Fruit fly (Drosophila melanogaster) whole organism, embryonic: ENCODE data around the gene Cpr78E.

Source experiments
- Xbp1 ChIP-seq: fragments of 200-800 bp; sonication (Bioruptor generic); optimal IDR thresholded peaks from 3 replicates; lab custom pipeline; 2016; ENCODE audit warnings: missing biosample characterization, mild to moderate bottlenecking, missing genetic modification characterization
- phol ChIP-seq: fragments of 200-800 bp; sonication (Bioruptor generic); optimal IDR thresholded peaks from 3 replicates; lab custom pipeline; 2018; ENCODE audit warnings: missing biosample characterization, mild to moderate bottlenecking, missing genetic modification characterization, moderate library complexity
- tio ChIP-seq: fragments of 200-800 bp; sonication (Bioruptor generic); optimal IDR thresholded peaks from 2 replicates; lab custom pipeline; 2017; ENCODE audit warnings: missing biosample characterization, missing genetic modification characterization, inconsistent platforms

DNA sequence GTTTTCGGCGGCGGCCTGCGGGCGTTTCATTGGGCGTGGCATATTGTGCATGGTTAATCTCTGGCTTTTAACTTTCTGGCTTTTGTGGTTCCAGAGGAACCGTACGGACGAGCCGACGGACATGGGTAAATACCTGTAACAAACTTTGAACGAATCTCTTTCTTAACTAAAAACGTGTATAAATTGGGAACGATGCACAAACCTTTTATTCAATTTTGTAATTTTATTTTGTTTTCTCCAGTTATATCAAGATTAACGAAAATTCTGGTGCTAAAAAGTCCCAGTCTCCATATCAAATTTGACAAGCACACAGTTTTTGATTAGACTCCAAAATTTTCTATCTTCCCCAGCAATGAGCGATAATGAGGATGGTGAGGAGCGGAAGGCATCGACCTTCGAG is 5.1 kb upstream of the Cpr78E start, which contains the start of gene CG11249:
- TF ChIP-seq tio (GFP tag; lab: Kevin White, UChicago) (no peak), phol (tag; lab: Kevin White, UChicago) (no peak), Xbp1 (GFP tag; lab: Kevin White, UChicago) (no peak)
